Fruit fly (Drosophila melanogaster) whole organism, embryonic: ENCODE results near the gene VhaSFD.

ENCODE experiments used
- Atf6 ChIP-seq: fragments of 200-800 bp; sonication (Bioruptor generic); IDR thresholded peaks from 2 replicates; pipeline ENCODE4 v1.3.6; 2022; ENCODE audit warnings: missing biosample characterization, missing genetic modification characterization
- Bdp1 ChIP-seq: fragments of 200-800 bp; sonication (Bioruptor generic); optimal IDR thresholded peaks from 3 replicates; lab custom pipeline; 2016; ENCODE audit warnings: missing biosample characterization, missing genetic modification characterization
- CG11504 ChIP-seq: fragments of 200-800 bp; sonication (Bioruptor generic); optimal IDR thresholded peaks from 3 replicates; lab custom pipeline; 2019; ENCODE audit warnings: missing biosample characterization, mild to moderate bottlenecking, missing genetic modification characterization, moderate library complexity
- CG8290 ChIP-seq, 3 experiments: fragments of 200-800 bp; sonication (Bioruptor generic); optimal IDR thresholded peaks; 2 replicates each; lab custom pipeline; 2016 to 2019; ENCODE audit warnings: missing biosample characterization in 3 of 3, missing genetic modification characterization in 3 of 3, mild to moderate bottlenecking in 2 of 3, moderate library complexity in 1 of 3
- Mad ChIP-seq: fragments of 200-800 bp; sonication (Bioruptor generic); optimal IDR thresholded peaks from 2 replicates; lab custom pipeline; 2016; ENCODE audit warnings: missing biosample characterization, missing genetic modification characterization
- Meics ChIP-seq: fragments of 200-800 bp; sonication (Bioruptor generic); optimal IDR thresholded peaks from 2 replicates; lab custom pipeline; 2017; ENCODE audit warnings: missing biosample characterization, mild to moderate bottlenecking, missing genetic modification characterization
- NfI ChIP-seq: fragments of 200-800 bp; sonication (Bioruptor generic); optimal IDR thresholded peaks from 3 replicates; lab custom pipeline; 2018; ENCODE audit warnings: missing biosample characterization, mild to moderate bottlenecking, missing genetic modification characterization, moderate library complexity
- Sry-β ChIP-seq: fragments of 200-800 bp; sonication (Bioruptor generic); optimal IDR thresholded peaks from 2 replicates; lab custom pipeline; 2018; ENCODE audit warnings: missing biosample characterization, mild to moderate bottlenecking, missing genetic modification characterization, moderate library complexity
- dimm ChIP-seq: fragments of 200-800 bp; sonication (Bioruptor generic); IDR thresholded peaks from 2 replicates; pipeline ENCODE4 v1.3.6; 2022; ENCODE audit warnings: missing biosample characterization, missing genetic modification characterization
- ind ChIP-seq: fragments of 200-800 bp; sonication (Bioruptor generic); optimal IDR thresholded peaks from 3 replicates; lab custom pipeline; 2016; ENCODE audit warnings: missing biosample characterization, missing genetic modification characterization
- jing ChIP-seq: fragments of 200-800 bp; sonication (Bioruptor generic); optimal IDR thresholded peaks from 2 replicates; lab custom pipeline; 2018; ENCODE audit warnings: missing biosample characterization, mild to moderate bottlenecking, missing genetic modification characterization
- pho ChIP-seq: fragments of 200-800 bp; sonication (Bioruptor generic); optimal IDR thresholded peaks from 2 replicates; lab custom pipeline; 2016; ENCODE audit warnings: missing biosample characterization, missing genetic modification characterization
- sqz ChIP-seq: fragments of 200-800 bp; sonication (Bioruptor generic); optimal IDR thresholded peaks from 3 replicates; lab custom pipeline; 2018; ENCODE audit warnings: missing biosample characterization, mild to moderate bottlenecking, missing genetic modification characterization
- sug ChIP-seq: fragments of 200-800 bp; optimal IDR thresholded peaks from 2 replicates; lab custom pipeline; 2019; ENCODE audit warnings: missing biosample characterization, mild to moderate bottlenecking, missing genetic modification characterization, moderate library complexity

DNA sequence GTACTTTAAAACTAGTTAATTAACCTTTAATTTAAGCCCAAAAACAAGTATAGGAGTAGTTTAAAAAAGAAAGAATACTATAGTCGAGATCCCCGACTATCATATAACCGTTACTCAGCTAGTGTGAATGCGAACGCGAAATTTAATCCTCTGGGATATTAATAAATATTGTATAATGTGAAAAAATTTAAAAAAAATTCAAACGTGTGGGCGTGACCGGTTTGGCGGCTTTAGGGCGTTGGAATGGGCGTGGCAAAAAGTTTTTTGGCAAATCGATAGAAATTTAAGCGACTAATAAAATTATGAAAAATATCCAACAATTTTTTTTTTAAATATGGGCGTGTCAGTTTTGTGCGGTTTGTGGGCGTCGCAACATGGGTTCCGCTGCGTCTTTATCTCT is 48.6 kb downstream of the VhaSFD start:
- TF ChIP-seq CG8290 (GFP tag; optimal IDR thresholded peaks at IDR 0.05; lab: Kevin White, UChicago) (no peak), CG8290 (tag; optimal IDR thresholded peaks at IDR 0.05; lab: Kevin White, UChicago) (no peak), ind (GFP tag; lab: Kevin White, UChicago) (no peak), pho (GFP tag; lab: Kevin White, UChicago) (no peak), Meics (GFP tag; lab: Kevin White, UChicago) (no peak), sqz (no peak), NfI (GFP tag; lab: Kevin White, UChicago) (no peak), Mad (no peak), dimm (GFP tag; lab: Robert Waterston, UW) (no peak), sug (tag; lab: Kevin White, UChicago) (no peak), Atf6 (GFP tag; lab: Robert Waterston, UW) (no peak), jing (GFP tag; lab: Kevin White, UChicago) (no peak), CG11504 (tag; lab: Kevin White, UChicago) (no peak), Bdp1 (GFP tag; lab: Kevin White, UChicago) (no peak), Sry-β (GFP tag; lab: Kevin White, UChicago) (no peak)
